Worm (Caenorhabditis elegans): ENCODE results near the gene Y43F8B.7.

DNA sequence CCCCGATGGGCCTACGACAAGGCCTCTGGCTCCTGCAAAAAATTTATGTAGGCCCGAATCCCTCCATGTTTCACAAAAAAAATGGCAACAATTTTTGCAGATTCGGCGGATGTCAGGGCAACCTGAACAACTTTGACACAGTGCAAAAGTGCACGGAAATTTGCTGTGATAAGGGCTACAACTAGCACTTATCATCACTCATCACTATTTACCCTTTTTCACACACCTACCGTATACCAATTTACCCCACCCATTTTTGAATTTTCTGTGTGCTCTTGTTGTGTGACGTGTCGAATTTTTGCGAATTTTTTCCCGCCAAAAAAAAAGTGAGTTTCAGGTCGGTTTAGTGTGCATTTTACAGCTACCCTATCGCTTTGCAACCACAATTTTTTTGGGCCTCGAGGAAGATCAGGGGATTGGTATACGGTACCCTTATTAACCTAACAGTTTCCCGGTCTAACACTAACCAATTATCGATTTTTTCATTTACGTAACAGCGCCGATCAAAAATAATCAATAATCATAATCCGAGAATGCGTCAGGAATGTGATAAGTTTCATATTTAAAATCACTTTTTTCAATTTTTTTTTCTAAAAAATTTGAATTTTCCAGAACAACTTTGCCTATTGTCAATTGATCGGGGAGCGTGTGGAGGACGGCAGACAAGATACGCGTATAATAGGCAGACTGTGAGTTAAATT, 28.1 kb downstream of the Y43F8B.7 start:
- no peak for TF ChIP-seq unc-130 (GFP tag; optimal IDR thresholded peaks at IDR 0.05)
- no peak for TF ChIP-seq lsy-2 (tag; optimal IDR thresholded peaks at IDR 0.05)
- TF ChIP-seq unc-62 (GFP tag; optimal IDR thresholded peaks at IDR 0.05 in 1 of 2) = no peak
- TF ChIP-seq unc-62 (tag; optimal IDR thresholded peaks at IDR 0.05) = no peak
- TF ChIP-seq aly-2 (tag; optimal IDR thresholded peaks at IDR 0.05) = no peak
- no peak for TF ChIP-seq Y5F2A.4 (GFP tag; optimal IDR thresholded peaks at IDR 0.05)
- TF ChIP-seq fos-1 (tag; optimal IDR thresholded peaks at IDR 0.05) = no peak
- no peak for TF ChIP-seq Y105C5A.15 (GFP tag; IDR thresholded peaks at IDR 0.05)
- TF ChIP-seq ama-1 (optimal IDR thresholded peaks at IDR 0.05) = no peak
- no peak for TF ChIP-seq gei-8 (GFP tag; optimal IDR thresholded peaks at IDR 0.05)
- no peak for TF ChIP-seq nhr-11 (tag; optimal IDR thresholded peaks at IDR 0.05)
- no peak for TF ChIP-seq egl-27 (tag; optimal IDR thresholded peaks at IDR 0.05)
- TF ChIP-seq ceh-62 (tag; optimal IDR thresholded peaks at IDR 0.05) = no peak
- TF ChIP-seq nhr-77 (tag; optimal IDR thresholded peaks at IDR 0.05) = no peak
- TF ChIP-seq ZK337.2 (GFP tag; IDR thresholded peaks at IDR 0.05) = no peak
